Worm (Caenorhabditis elegans) whole organism, L2 larva: ENCODE results near the gene dnj-3.

Experiments used
- ama-1 ChIP-seq: fragments of 150-350 bp; optimal IDR thresholded peaks from 2 replicates; lab custom pipeline; 2018; ENCODE audit warnings: inconsistent platforms
- nhr-10 ChIP-seq: sonication (generic microtip); optimal IDR thresholded peaks from 2 replicates; lab custom pipeline; 2017; ENCODE audit warnings: missing biosample characterization, missing genetic modification characterization
- nhr-11 ChIP-seq: fragments of 150-350 bp; optimal IDR thresholded peaks from 2 replicates; lab custom pipeline; 2014; ENCODE audit warnings: missing biosample characterization, missing genetic modification characterization
- nhr-12 ChIP-seq: fragments of 150-350 bp; optimal IDR thresholded peaks from 2 replicates; lab custom pipeline; 2014; ENCODE audit warnings: missing biosample characterization, missing genetic modification characterization
- nhr-21 ChIP-seq: fragments of 150-350 bp; optimal IDR thresholded peaks from 2 replicates; lab custom pipeline; 2014; ENCODE audit warnings: missing biosample characterization, missing genetic modification characterization
- nhr-6 ChIP-seq: fragments of 150-350 bp; optimal IDR thresholded peaks from 2 replicates; lab custom pipeline; 2014; ENCODE audit warnings: missing biosample characterization, missing genetic modification characterization

- TF ChIP-seq nhr-6 (tag; lab: Kevin White, UChicago) = no peak
- no peak for TF ChIP-seq nhr-11 (tag; lab: Kevin White, UChicago)
- TF ChIP-seq nhr-12 (tag; lab: Kevin White, UChicago) = no peak
- TF ChIP-seq nhr-10 = no peak
- TF ChIP-seq nhr-21 = peak; percentile 18
- TF ChIP-seq ama-1 = no peak
These were observed 39.5 kb upstream of the dnj-3 start, which contains the start of gene F14H8.8 for ce11 chrV:15028896-15029519.
